Worm (Caenorhabditis elegans) whole organism, L2 larva: ENCODE results near the gene F46H5.4.

ENCODE experiments used
- C34F6.9 ChIP-seq: fragments of 150-350 bp; optimal IDR thresholded peaks from 2 replicates; lab custom pipeline; 2014; ENCODE audit warnings: missing biosample characterization, missing genetic modification characterization
- F13H6.1 ChIP-seq: sonication (generic microtip); optimal IDR thresholded peaks from 2 replicates; lab custom pipeline; 2016; ENCODE audit warnings: missing genetic modification characterization, missing compliant biosample characterization
- R02D3.7 ChIP-seq: fragments of 150-350 bp; optimal IDR thresholded peaks from 2 replicates; lab custom pipeline; 2014; ENCODE audit warnings: missing biosample characterization, missing genetic modification characterization
- Y55F3AM.14 ChIP-seq: fragments of 200-800 bp; sonication (Bioruptor generic); optimal IDR thresholded peaks from 2 replicates; lab custom pipeline; 2018; ENCODE audit warnings: mild to moderate bottlenecking, missing genetic modification characterization, missing compliant biosample characterization
- ZK546.5 ChIP-seq: sonication (generic microtip); optimal IDR thresholded peaks from 2 replicates; lab custom pipeline; 2017; ENCODE audit warnings: missing biosample characterization, missing genetic modification characterization
- alr-1 ChIP-seq: fragments of 150-350 bp; optimal IDR thresholded peaks from 2 replicates; lab custom pipeline; 2014; ENCODE audit warnings: missing biosample characterization, missing genetic modification characterization
- aly-2 ChIP-seq: fragments of 150-350 bp; optimal IDR thresholded peaks from 2 replicates; lab custom pipeline; 2014; ENCODE audit warnings: missing biosample characterization, missing genetic modification characterization
- ama-1 ChIP-seq: fragments of 150-350 bp; optimal IDR thresholded peaks from 2 replicates; lab custom pipeline; 2018; ENCODE audit warnings: inconsistent platforms
- blmp-1 ChIP-seq: sonication (generic microtip); optimal IDR thresholded peaks from 2 replicates; lab custom pipeline; 2017; ENCODE audit warnings: missing genetic modification characterization, mild to moderate bottlenecking, missing compliant biosample characterization, antibody characterized with exemption, moderate library complexity; ENCODE audit not compliant: insufficient read depth
- ceh-16 ChIP-seq: fragments of 150-350 bp; optimal IDR thresholded peaks from 2 replicates; lab custom pipeline; 2014; ENCODE audit warnings: missing biosample characterization, missing genetic modification characterization
- ceh-82 ChIP-seq: fragments of 150-350 bp; optimal IDR thresholded peaks from 2 replicates; lab custom pipeline; 2014; ENCODE audit warnings: missing biosample characterization, missing genetic modification characterization
- crh-2 ChIP-seq: sonication (generic microtip); optimal IDR thresholded peaks from 2 replicates; lab custom pipeline; 2017; ENCODE audit warnings: missing biosample characterization, missing genetic modification characterization
- dmd-4 ChIP-seq: sonication (generic microtip); optimal IDR thresholded peaks from 2 replicates; lab custom pipeline; 2017; ENCODE audit warnings: missing biosample characterization, missing genetic modification characterization
- egl-27 ChIP-seq: sonication (generic microtip); optimal IDR thresholded peaks from 3 replicates; lab custom pipeline; 2017; ENCODE audit warnings: missing biosample characterization, missing genetic modification reagents, missing genetic modification characterization
- elt-1 ChIP-seq: fragments of 150-350 bp; optimal IDR thresholded peaks from 2 replicates; lab custom pipeline; 2014; ENCODE audit warnings: missing biosample characterization, missing genetic modification characterization
- elt-3 ChIP-seq: sonication (generic microtip); optimal IDR thresholded peaks from 2 replicates; lab custom pipeline; 2017; ENCODE audit warnings: missing biosample characterization, missing genetic modification characterization
- fos-1 ChIP-seq: fragments of 150-350 bp; optimal IDR thresholded peaks from 2 replicates; lab custom pipeline; 2014; ENCODE audit warnings: missing biosample characterization, missing genetic modification characterization
- gmeb-1 ChIP-seq: fragments of 150-350 bp; optimal IDR thresholded peaks from 2 replicates; lab custom pipeline; 2014; ENCODE audit warnings: missing biosample characterization, missing genetic modification characterization
- lin-11 ChIP-seq: fragments of 150-350 bp; sonication (generic microtip); optimal IDR thresholded peaks from 2 replicates; lab custom pipeline; 2014; ENCODE audit warnings: missing biosample characterization, missing genetic modification characterization, inconsistent platforms, mixed read lengths
- lin-13 ChIP-seq: fragments of 150-350 bp; optimal IDR thresholded peaks from 2 replicates; lab custom pipeline; 2014; ENCODE audit warnings: missing biosample characterization, missing genetic modification reagents, missing genetic modification characterization
- lin-39 ChIP-seq: fragments of 150-350 bp; optimal IDR thresholded peaks from 2 replicates; lab custom pipeline; 2014; ENCODE audit warnings: missing biosample characterization, missing genetic modification reagents, missing genetic modification characterization
- lsy-2 ChIP-seq, 2 experiments: fragments of 150-350 bp in 1 of 2; sonication (generic microtip) in 1 of 2; optimal IDR thresholded peaks; 2 replicates each; lab custom pipeline; 2014 to 2017; ENCODE audit warnings: missing biosample characterization in 2 of 2, missing genetic modification characterization in 2 of 2
- mab-5 ChIP-seq: fragments of 150-350 bp; optimal IDR thresholded peaks from 2 replicates; lab custom pipeline; 2014; ENCODE audit warnings: missing biosample characterization, missing genetic modification characterization
- mbf-1 ChIP-seq: sonication (generic microtip); optimal IDR thresholded peaks from 2 replicates; lab custom pipeline; 2017; ENCODE audit warnings: missing biosample characterization, missing genetic modification characterization
- mdl-1 ChIP-seq, 2 experiments: fragments of 150-350 bp in 1 of 2; sonication (generic microtip) in 1 of 2; optimal IDR thresholded peaks; 2 replicates each; lab custom pipeline; 2017; ENCODE audit warnings: missing biosample characterization in 2 of 2, missing genetic modification characterization in 2 of 2
- nhr-10 ChIP-seq: sonication (generic microtip); optimal IDR thresholded peaks from 2 replicates; lab custom pipeline; 2017; ENCODE audit warnings: missing biosample characterization, missing genetic modification characterization
- nhr-11 ChIP-seq: fragments of 150-350 bp; optimal IDR thresholded peaks from 2 replicates; lab custom pipeline; 2014; ENCODE audit warnings: missing biosample characterization, missing genetic modification characterization
- nhr-12 ChIP-seq: fragments of 150-350 bp; optimal IDR thresholded peaks from 2 replicates; lab custom pipeline; 2014; ENCODE audit warnings: missing biosample characterization, missing genetic modification characterization
- nhr-129 ChIP-seq: fragments of 150-350 bp; optimal IDR thresholded peaks from 2 replicates; lab custom pipeline; 2014; ENCODE audit warnings: missing biosample characterization, missing genetic modification characterization
- nhr-21 ChIP-seq: fragments of 150-350 bp; optimal IDR thresholded peaks from 2 replicates; lab custom pipeline; 2014; ENCODE audit warnings: missing biosample characterization, missing genetic modification characterization
- nhr-23 ChIP-seq: fragments of 150-350 bp; optimal IDR thresholded peaks from 2 replicates; lab custom pipeline; 2014; ENCODE audit warnings: missing biosample characterization, missing genetic modification reagents, missing genetic modification characterization
- nhr-237 ChIP-seq: fragments of 150-350 bp; optimal IDR thresholded peaks from 2 replicates; lab custom pipeline; 2014; ENCODE audit warnings: missing biosample characterization, missing genetic modification characterization
- nhr-25 ChIP-seq: fragments of 150-350 bp; sonication (generic microtip); optimal IDR thresholded peaks from 3 replicates; lab custom pipeline; 2014; ENCODE audit warnings: missing biosample characterization, missing genetic modification characterization
- nhr-6 ChIP-seq: fragments of 150-350 bp; optimal IDR thresholded peaks from 2 replicates; lab custom pipeline; 2014; ENCODE audit warnings: missing biosample characterization, missing genetic modification characterization
- nhr-77 ChIP-seq: fragments of 150-350 bp; optimal IDR thresholded peaks from 2 replicates; lab custom pipeline; 2014; ENCODE audit warnings: missing biosample characterization, missing genetic modification characterization
- peb-1 ChIP-seq: fragments of 150-350 bp; optimal IDR thresholded peaks from 2 replicates; lab custom pipeline; 2014; ENCODE audit warnings: missing biosample characterization, missing genetic modification characterization
- sem-4 ChIP-seq: fragments of 150-350 bp; optimal IDR thresholded peaks from 2 replicates; lab custom pipeline; 2014; ENCODE audit warnings: missing biosample characterization, missing genetic modification reagents, missing genetic modification characterization
- skn-1 ChIP-seq: sonication (generic microtip); optimal IDR thresholded peaks from 2 replicates; lab custom pipeline; 2017; ENCODE audit warnings: missing biosample characterization, missing genetic modification characterization
- sma-3 ChIP-seq: sonication (generic microtip); optimal IDR thresholded peaks from 2 replicates; lab custom pipeline; 2016; ENCODE audit warnings: missing genetic modification reagents, missing genetic modification characterization, missing compliant biosample characterization
- sma-9 ChIP-seq, 2 experiments: fragments of 150-350 bp in 1 of 2; sonication (generic microtip) in 1 of 2; optimal IDR thresholded peaks; 2 replicates each; lab custom pipeline; 2014 to 2016; ENCODE audit warnings: missing genetic modification characterization in 2 of 2, mild to moderate bottlenecking in 1 of 2, missing biosample characterization in 1 of 2, missing compliant biosample characterization in 1 of 2, missing genetic modification reagents in 1 of 2, moderate library complexity in 1 of 2
- snpc-4 ChIP-seq: fragments of 150-350 bp; optimal IDR thresholded peaks from 2 replicates; lab custom pipeline; 2014; ENCODE audit warnings: missing biosample characterization, missing genetic modification characterization
- unc-39 ChIP-seq: fragments of 150-350 bp; optimal IDR thresholded peaks from 2 replicates; lab custom pipeline; 2014; ENCODE audit warnings: missing biosample characterization, missing genetic modification characterization
- unc-55 ChIP-seq: fragments of 150-350 bp; sonication (generic microtip); optimal IDR thresholded peaks from 3 replicates; lab custom pipeline; 2014; ENCODE audit warnings: missing biosample characterization, missing genetic modification reagents, missing genetic modification characterization
- unc-62 ChIP-seq: fragments of 150-350 bp; optimal IDR thresholded peaks from 2 replicates; lab custom pipeline; 2014; ENCODE audit warnings: missing biosample characterization, missing genetic modification reagents, missing genetic modification characterization
- zag-1 ChIP-seq: fragments of 150-350 bp; optimal IDR thresholded peaks from 2 replicates; lab custom pipeline; 2014; ENCODE audit warnings: missing biosample characterization, missing genetic modification characterization
- ztf-1 ChIP-seq: fragments of 200-800 bp; sonication (Bioruptor generic); conservative IDR thresholded peaks from 2 replicates; pipeline ENCODE4 v1.3.6; 2022; ENCODE audit warnings: missing genetic modification characterization, missing compliant biosample characterization
- ztf-11 ChIP-seq: sonication (generic microtip); optimal IDR thresholded peaks from 2 replicates; lab custom pipeline; 2017; ENCODE audit warnings: missing biosample characterization, missing genetic modification characterization
- ztf-4 ChIP-seq: fragments of 150-350 bp; optimal IDR thresholded peaks from 2 replicates; lab custom pipeline; 2014; ENCODE audit warnings: missing biosample characterization, missing genetic modification characterization

The F46H5.4 gene

ce11 chrX:7264591-7265306 lies 10.3 kb upstream of the F46H5.4 start:
- TF ChIP-seq ceh-16, result peak; percentile 75
- TF ChIP-seq C34F6.9, result peak; percentile 87
- peak; percentile 37 for TF ChIP-seq gmeb-1 (tag; lab: Kevin White, UChicago)
- TF ChIP-seq ceh-82 (tag; lab: Kevin White, UChicago), result no peak
- TF ChIP-seq mdl-1 (tag; optimal IDR thresholded peaks at IDR 0.05; lab: Kevin White, UChicago), result peak in 1 of 2 experiments; percentile 52
- TF ChIP-seq lin-13, result peak; percentile 88
- TF ChIP-seq nhr-129 (tag; lab: Kevin White, UChicago), result peak; percentile 97
- TF ChIP-seq elt-1 (tag; lab: Kevin White, UChicago), result no peak
- TF ChIP-seq fos-1 (tag; lab: Kevin White, UChicago), result peak; percentile 96
- peak; percentile 50 for TF ChIP-seq ztf-11 (tag; lab: Kevin White, UChicago)
- peak; percentile 97 for TF ChIP-seq F13H6.1 (tag; lab: Kevin White, UChicago)
- peak; percentile 89 for TF ChIP-seq lin-11 (tag; lab: Kevin White, UChicago)
- TF ChIP-seq nhr-25 (tag; lab: Kevin White, UChicago), result peak; percentile 93
- no peak for TF ChIP-seq aly-2 (tag; lab: Kevin White, UChicago)
- TF ChIP-seq mab-5 (tag; lab: Kevin White, UChicago), result peak; percentile 68
- peak; percentile 84 for TF ChIP-seq nhr-6 (tag; lab: Kevin White, UChicago)
- TF ChIP-seq unc-39 (tag; lab: Kevin White, UChicago), result peak; percentile 96
- peak; percentile 74 for TF ChIP-seq blmp-1 (tag; lab: Kevin White, UChicago)
- peak; percentile 59 for TF ChIP-seq peb-1 (tag; lab: Kevin White, UChicago)
- TF ChIP-seq R02D3.7, result no peak
- TF ChIP-seq unc-55 (GFP tag; lab: Kevin White, UChicago), result peak; percentile 89
- TF ChIP-seq nhr-11 (tag; lab: Kevin White, UChicago), result no peak
- peak; percentile 92 for TF ChIP-seq zag-1 (tag; lab: Kevin White, UChicago)
- peak; percentile 84 for TF ChIP-seq nhr-21
- TF ChIP-seq ama-1 (lab: Kevin White, UChicago), result peak; percentile 65
- TF ChIP-seq Y55F3AM.14 (GFP tag; lab: Kevin White, UChicago), result peak; percentile 88
- TF ChIP-seq dmd-4 (tag; lab: Kevin White, UChicago), result no peak
- peak; percentile 71 for TF ChIP-seq ztf-4 (tag; lab: Kevin White, UChicago)
- no peak for TF ChIP-seq elt-3 (tag; lab: Kevin White, UChicago)
- no peak for TF ChIP-seq lin-39 (tag; lab: Kevin White, UChicago)
- peak; percentile 59 for TF ChIP-seq nhr-10
- peak; percentile 43 to 79 for TF ChIP-seq lsy-2 (tag; optimal IDR thresholded peaks at IDR 0.05; lab: Kevin White, UChicago)
- TF ChIP-seq ztf-1 (GFP tag; lab: Robert Waterston, UW), result no peak
- no peak for TF ChIP-seq skn-1 (tag; lab: Kevin White, UChicago)
- TF ChIP-seq nhr-12, result no peak
- TF ChIP-seq nhr-237 (tag; lab: Kevin White, UChicago), result no peak
- no peak for TF ChIP-seq alr-1
- TF ChIP-seq egl-27 (tag; lab: Kevin White, UChicago), result peak; percentile 51
- no peak for TF ChIP-seq mbf-1 (tag; lab: Kevin White, UChicago)
- peak; percentile 78 for TF ChIP-seq sma-9 (GFP tag; optimal IDR thresholded peaks at IDR 0.05; lab: Kevin White, UChicago)
- TF ChIP-seq sma-9 (tag; optimal IDR thresholded peaks at IDR 0.05; lab: Kevin White, UChicago), result no peak
- TF ChIP-seq snpc-4 (tag; lab: Kevin White, UChicago), result peak; percentile 75
- TF ChIP-seq nhr-77 (tag; lab: Kevin White, UChicago), result peak; percentile 64
- peak; percentile 72 for TF ChIP-seq sem-4
- peak; percentile 92 for TF ChIP-seq sma-3 (GFP tag; lab: Kevin White, UChicago)
- TF ChIP-seq crh-2 (tag; lab: Kevin White, UChicago), result peak; percentile 93
- no peak for TF ChIP-seq ZK546.5 (tag; lab: Kevin White, UChicago)
- TF ChIP-seq unc-62 (GFP tag; lab: Kevin White, UChicago), result no peak
- TF ChIP-seq nhr-23, result no peak
- TF ChIP-seq, all 48 proteins: peak for 31
